Fruit fly (Drosophila melanogaster) whole organism, prepupa: ENCODE data around the gene CG45011.

ENCODE experiments used
- Blimp-1 ChIP-seq: fragments of 200-800 bp; sonication (Bioruptor generic); optimal IDR thresholded peaks from 3 replicates; lab custom pipeline; 2017; ENCODE audit warnings: missing biosample characterization, missing genetic modification characterization, mild to moderate bottlenecking, moderate library complexity, missing genetic modification reagents
- CG10669 ChIP-seq: fragments of 200-800 bp; sonication (Bioruptor generic); optimal IDR thresholded peaks from 3 replicates; lab custom pipeline; 2018; ENCODE audit warnings: missing biosample characterization, mild to moderate bottlenecking, missing genetic modification characterization, moderate library complexity
- CG11762 ChIP-seq: fragments of 200-800 bp; sonication (Bioruptor generic); optimal IDR thresholded peaks from 3 replicates; lab custom pipeline; 2016; ENCODE audit warnings: missing biosample characterization, missing genetic modification characterization; ENCODE audit not compliant: insufficient read depth
- CG15336 ChIP-seq: fragments of 200-800 bp; sonication (Bioruptor generic); IDR thresholded peaks from 2 replicates; pipeline ENCODE4 v1.3.6; 2022; ENCODE audit warnings: missing biosample characterization, missing genetic modification characterization
- CG1621 ChIP-seq: fragments of 200-800 bp; sonication (Bioruptor generic); optimal IDR thresholded peaks from 3 replicates; lab custom pipeline; 2018; ENCODE audit warnings: missing biosample characterization, mild to moderate bottlenecking, missing genetic modification characterization
- CG3032 ChIP-seq: fragments of 200-800 bp; optimal IDR thresholded peaks from 2 replicates; lab custom pipeline; 2019; ENCODE audit warnings: missing biosample characterization, mild to moderate bottlenecking, missing genetic modification characterization, moderate library complexity
- CG31627 ChIP-seq: fragments of 200-800 bp; sonication (Bioruptor generic); optimal IDR thresholded peaks from 3 replicates; lab custom pipeline; 2016; ENCODE audit warnings: missing biosample characterization, missing genetic modification characterization
- CG32006 ChIP-seq: fragments of 200-800 bp; sonication (Bioruptor generic); optimal IDR thresholded peaks from 3 replicates; lab custom pipeline; 2017; ENCODE audit warnings: missing biosample characterization, mild to moderate bottlenecking, missing genetic modification characterization
- CG34406 ChIP-seq: fragments of 200-800 bp; sonication (Bioruptor generic); optimal IDR thresholded peaks from 3 replicates; lab custom pipeline; 2016; ENCODE audit warnings: missing biosample characterization, missing genetic modification characterization
- CG3919 ChIP-seq: fragments of 200-800 bp; sonication (Bioruptor generic); optimal IDR thresholded peaks from 3 replicates; lab custom pipeline; 2016; ENCODE audit warnings: missing biosample characterization, missing genetic modification characterization
- CG4318 ChIP-seq: fragments of 200-800 bp; sonication (Bioruptor generic); optimal IDR thresholded peaks from 3 replicates; lab custom pipeline; 2017; ENCODE audit warnings: missing biosample characterization, mild to moderate bottlenecking, missing genetic modification characterization
- CG6163 ChIP-seq: fragments of 200-800 bp; sonication (Bioruptor generic); IDR thresholded peaks from 3 replicates; pipeline ENCODE4 v1.3.6; 2022; ENCODE audit warnings: missing biosample characterization, missing genetic modification characterization
- CG6276 ChIP-seq: fragments of 200-800 bp; sonication (Bioruptor generic); optimal IDR thresholded peaks from 2 replicates; lab custom pipeline; 2017; ENCODE audit warnings: missing biosample characterization, mild to moderate bottlenecking, missing genetic modification characterization
- CG6808 ChIP-seq: fragments of 200-800 bp; sonication (Bioruptor generic); optimal IDR thresholded peaks from 3 replicates; lab custom pipeline; 2017; ENCODE audit warnings: missing biosample characterization, missing genetic modification characterization, mild to moderate bottlenecking, moderate library complexity, missing genetic modification reagents
- CG6854 ChIP-seq: fragments of 200-800 bp; sonication (Bioruptor generic); optimal IDR thresholded peaks from 2 replicates; lab custom pipeline; 2017; ENCODE audit warnings: missing biosample characterization, mild to moderate bottlenecking, missing genetic modification characterization
- CG7368 ChIP-seq: fragments of 200-800 bp; sonication (Bioruptor generic); optimal IDR thresholded peaks from 3 replicates; lab custom pipeline; 2016; ENCODE audit warnings: missing biosample characterization, missing genetic modification characterization
- CG8632 ChIP-seq: fragments of 200-800 bp; sonication (Bioruptor generic); optimal IDR thresholded peaks from 3 replicates; lab custom pipeline; 2016; ENCODE audit warnings: missing biosample characterization, missing genetic modification characterization
- CG9139 ChIP-seq: fragments of 200-800 bp; sonication (Bioruptor generic); optimal IDR thresholded peaks from 3 replicates; lab custom pipeline; 2017; ENCODE audit warnings: missing biosample characterization, mild to moderate bottlenecking, missing genetic modification characterization
- Eip78C ChIP-seq: fragments of 200-800 bp; sonication (Bioruptor generic); peaks from one replicate; lab custom pipeline; 2016; ENCODE audit warnings: missing biosample characterization, missing genetic modification characterization
- Ets96B ChIP-seq: fragments of 200-800 bp; optimal IDR thresholded peaks from 2 replicates; lab custom pipeline; 2019; ENCODE audit warnings: missing biosample characterization, mild to moderate bottlenecking, missing genetic modification characterization, moderate library complexity
- Gug ChIP-seq: fragments of 200-800 bp; sonication (Bioruptor generic); IDR thresholded peaks from 2 replicates; pipeline ENCODE4 v1.3.6; 2022; ENCODE audit warnings: missing biosample characterization, missing genetic modification characterization
- Hr39 ChIP-seq: fragments of 200-800 bp; sonication (Bioruptor generic); optimal IDR thresholded peaks from 2 replicates; lab custom pipeline; 2016; ENCODE audit warnings: missing biosample characterization, missing genetic modification characterization
- Hr4 ChIP-seq: fragments of 200-800 bp; sonication (Bioruptor generic); optimal IDR thresholded peaks from 3 replicates; lab custom pipeline; 2016; ENCODE audit warnings: missing biosample characterization, missing genetic modification characterization
- Met ChIP-seq: fragments of 200-800 bp; sonication (Bioruptor generic); optimal IDR thresholded peaks from 3 replicates; lab custom pipeline; 2016; ENCODE audit warnings: missing biosample characterization, missing genetic modification characterization
- OdsH ChIP-seq: fragments of 200-800 bp; sonication (Bioruptor generic); optimal IDR thresholded peaks from 3 replicates; lab custom pipeline; 2016; ENCODE audit warnings: missing biosample characterization, missing genetic modification characterization
- Smox ChIP-seq: fragments of 200-800 bp; sonication (Bioruptor generic); optimal IDR thresholded peaks from 3 replicates; lab custom pipeline; 2016; ENCODE audit warnings: missing biosample characterization, missing genetic modification characterization
- achi ChIP-seq: fragments of 200-800 bp; sonication (Bioruptor generic); optimal IDR thresholded peaks from 3 replicates; lab custom pipeline; 2016; ENCODE audit warnings: missing biosample characterization, missing genetic modification characterization
- dac ChIP-seq: fragments of 200-800 bp; sonication (Bioruptor generic); optimal IDR thresholded peaks from 2 replicates; lab custom pipeline; 2017; ENCODE audit warnings: missing biosample characterization, mild to moderate bottlenecking, missing genetic modification characterization
- dsx ChIP-seq: fragments of 200-800 bp; optimal IDR thresholded peaks from 3 replicates; lab custom pipeline; 2019; ENCODE audit warnings: missing biosample characterization, mild to moderate bottlenecking, missing genetic modification characterization, moderate library complexity; ENCODE audit not compliant: poor library complexity, severe bottlenecking
- eg ChIP-seq: fragments of 200-800 bp; sonication (Bioruptor generic); IDR thresholded peaks from 3 replicates; pipeline ENCODE4 v1.3.6; 2022; ENCODE audit warnings: missing biosample characterization, missing genetic modification characterization
- esn ChIP-seq: fragments of 200-800 bp; sonication (Bioruptor generic); optimal IDR thresholded peaks from 2 replicates; lab custom pipeline; 2016; ENCODE audit warnings: missing biosample characterization, mild to moderate bottlenecking, missing genetic modification characterization, moderate library complexity
- fd59A ChIP-seq: fragments of 200-800 bp; sonication (Bioruptor generic); optimal IDR thresholded peaks from 2 replicates; lab custom pipeline; 2017; ENCODE audit warnings: missing biosample characterization, mild to moderate bottlenecking, missing genetic modification characterization, missing genetic modification reagents
- fkh ChIP-seq: fragments of 200-800 bp; sonication (Bioruptor generic); optimal IDR thresholded peaks from 3 replicates; lab custom pipeline; 2017; ENCODE audit warnings: missing biosample characterization, mild to moderate bottlenecking, missing genetic modification characterization, moderate library complexity
- lz ChIP-seq: fragments of 200-800 bp; sonication (Bioruptor generic); optimal IDR thresholded peaks from 3 replicates; lab custom pipeline; 2016; ENCODE audit warnings: missing biosample characterization, missing genetic modification characterization
- spab ChIP-seq: fragments of 200-800 bp; sonication (Bioruptor generic); optimal IDR thresholded peaks from 2 replicates; lab custom pipeline; 2017; ENCODE audit warnings: missing biosample characterization, mild to moderate bottlenecking, missing genetic modification characterization, missing genetic modification reagents
- vri ChIP-seq: fragments of 200-800 bp; sonication (Bioruptor generic); optimal IDR thresholded peaks from 3 replicates; lab custom pipeline; 2016; ENCODE audit warnings: missing biosample characterization, mild to moderate bottlenecking, missing genetic modification characterization

CG45011 gene

DNA sequence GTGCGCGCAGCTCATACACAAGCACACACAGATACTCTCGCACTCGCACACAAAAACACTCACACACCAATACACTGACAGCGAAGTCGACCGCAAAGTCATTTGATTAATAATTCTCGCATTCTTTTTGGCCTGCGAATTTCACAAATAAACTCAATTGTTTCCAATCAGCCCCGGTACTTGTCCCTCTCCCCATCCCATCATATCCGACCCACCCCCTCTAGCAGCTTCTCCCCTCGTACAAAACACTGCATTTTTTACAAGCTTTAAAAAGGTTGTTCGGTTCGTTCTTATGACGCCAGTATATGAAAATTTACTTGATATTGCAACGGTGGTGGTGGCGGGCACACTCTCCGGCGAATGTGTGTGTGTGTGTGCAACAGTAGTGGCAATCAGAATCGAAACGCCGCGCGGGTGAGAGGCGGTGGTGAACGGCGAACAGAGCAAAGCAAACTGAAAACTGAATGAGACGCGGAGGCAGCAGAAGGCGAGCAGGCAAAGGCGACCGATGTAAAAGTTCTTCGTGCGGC, 26.1 kb upstream of the CG45011 start (continued):
- TF ChIP-seq CG15336 (GFP tag; lab: Robert Waterston, UW) (no peak; the same call in 1 of the 2 replicates), CG3032 (tag; lab: Kevin White, UChicago) (no peak), Blimp-1 (peak; percentile 1), CG7368 (GFP tag; lab: Kevin White, UChicago) (peak; percentile 13), OdsH (no peak), achi (GFP tag; lab: Kevin White, UChicago) (peak; percentile 11), CG10669 (no peak), Ets96B (tag; lab: Kevin White, UChicago) (peak; percentile 16), CG34406 (GFP tag; lab: Kevin White, UChicago) (no peak), Gug (GFP tag; lab: Robert Waterston, UW) (no peak), CG6854 (GFP tag; lab: Kevin White, UChicago) (peak; percentile 77), CG1621 (tag; lab: Kevin White, UChicago) (peak; percentile 78), CG8632 (GFP tag; lab: Kevin White, UChicago) (no peak), esn (GFP tag; lab: Kevin White, UChicago) (peak; percentile 8), Eip78C (GFP tag; lab: Kevin White, UChicago) (peak; percentile 24), lz (GFP tag; lab: Kevin White, UChicago) (peak; percentile 17), fkh (GFP tag; lab: Kevin White, UChicago) (peak; percentile 42), CG9139 (GFP tag; lab: Kevin White, UChicago) (peak; percentile 59), dsx (GFP tag; lab: Kevin White, UChicago) (peak; percentile 65), CG4318 (no peak), spab (GFP tag; lab: Kevin White, UChicago) (no peak), CG6163 (GFP tag; lab: Robert Waterston, UW) (peak; percentile 85), CG6808 (GFP tag; lab: Kevin White, UChicago) (peak; percentile 5), Met (GFP tag; lab: Kevin White, UChicago) (peak; percentile 13), vri (GFP tag; lab: Kevin White, UChicago) (peak; percentile 54), CG31627 (GFP tag; lab: Kevin White, UChicago) (no peak), CG3919 (GFP tag; lab: Kevin White, UChicago) (peak; percentile 39)
- TF ChIP-seq, all 60 proteins: peak for 30

DNA sequence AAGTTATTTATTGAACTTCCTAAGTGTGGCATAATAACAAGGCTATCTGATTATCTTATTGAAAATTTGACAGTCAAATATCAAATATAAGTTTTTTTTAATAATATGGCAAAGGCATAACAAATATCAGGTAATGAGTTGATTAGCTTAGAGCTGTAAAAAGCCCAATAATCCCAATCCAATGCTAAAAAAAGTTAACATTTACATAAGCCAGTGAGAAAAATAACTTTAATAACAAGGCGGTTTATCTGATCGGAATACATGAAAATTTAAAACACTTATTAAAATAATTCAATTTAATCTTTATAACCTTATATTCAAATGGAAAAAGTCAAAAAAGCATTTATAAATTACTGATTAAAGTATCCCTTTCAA, 25.6 kb upstream of the CG45011 start:
- TF ChIP-seq Hr39 (GFP tag; lab: Kevin White, UChicago) (no peak), CG6276 (no peak), achi (GFP tag; lab: Kevin White, UChicago) (no peak), vri (GFP tag; lab: Kevin White, UChicago) (no peak), Blimp-1 (no peak), eg (GFP tag; lab: Robert Waterston, UW) (no peak), CG10669 (no peak), Smox (GFP tag; lab: Kevin White, UChicago) (peak; percentile 23), CG32006 (GFP tag; lab: Kevin White, UChicago) (peak; percentile 25), fd59A (GFP tag; lab: Kevin White, UChicago) (peak; percentile 1), esn (GFP tag; lab: Kevin White, UChicago) (no peak), Gug (GFP tag; lab: Robert Waterston, UW) (no peak), CG3919 (GFP tag; lab: Kevin White, UChicago) (no peak), CG11762 (GFP tag; lab: Kevin White, UChicago) (no peak), dac (GFP tag; lab: Kevin White, UChicago) (no peak), lz (GFP tag; lab: Kevin White, UChicago) (no peak), Hr4 (GFP tag; lab: Kevin White, UChicago) (peak; percentile 6)
